Fruit fly (Drosophila melanogaster): ENCODE results near the gene Rab11.

Rab11 gene

dm6 chr3R:21111964-21112740, 944 bp downstream of the Rab11 start (continued):
- TF ChIP-seq CG2678 (tag; optimal IDR thresholded peaks at IDR 0.05) (peak; percentile 63), tgo (GFP tag; IDR thresholded peaks at IDR 0.05) (peak; percentile 24; the same call in 1 of the 3 replicates), PHDP (tag; optimal IDR thresholded peaks at IDR 0.05) (peak; percentile 61), dmrt99B (tag; optimal IDR thresholded peaks at IDR 0.05) (peak; percentile 68), Nf-YB (GFP tag; optimal IDR thresholded peaks at IDR 0.05) (peak; percentile 14), salm (tag; optimal IDR thresholded peaks at IDR 0.05) (peak; percentile 38), h (optimal IDR thresholded peaks at IDR 0.05) (no peak), al (GFP tag; IDR thresholded peaks at IDR 0.05) (no peak), CG18262 (tag; optimal IDR thresholded peaks at IDR 0.05) (peak; percentile 14), ind (GFP tag; optimal IDR thresholded peaks at IDR 0.05) (peak; percentile 36), HmgZ (tag; optimal IDR thresholded peaks at IDR 0.05) (no peak), Lpt (GFP tag; optimal IDR thresholded peaks at IDR 0.05) (no peak), CG8924 (tag; optimal IDR thresholded peaks at IDR 0.05) (peak; percentile 5), dpn (GFP tag; optimal IDR thresholded peaks at IDR 0.05) (peak in 1 of 2 experiments; percentile 25), CG12155 (GFP tag; optimal IDR thresholded peaks at IDR 0.05) (peak; percentile 31), Hmr (GFP tag; optimal IDR thresholded peaks at IDR 0.05) (peak; percentile 58), CG4360 (GFP tag; IDR thresholded peaks at IDR 0.05) (peak; percentile 88), tin (GFP tag; optimal IDR thresholded peaks at IDR 0.05) (peak; percentile 22), Asciz (GFP tag; optimal IDR thresholded peaks at IDR 0.05) (peak; percentile 38), E2f2 (GFP tag; IDR thresholded peaks at IDR 0.05) (no peak; the same call in 1 of the 2 replicates), CG4424 (GFP tag; optimal IDR thresholded peaks at IDR 0.05) (peak; percentile 39), Fer1 (GFP tag; optimal IDR thresholded peaks at IDR 0.05) (peak; percentile 37), CG31365 (tag; optimal IDR thresholded peaks at IDR 0.05) (peak; percentile 79), CG12391 (tag; optimal IDR thresholded peaks at IDR 0.05) (peak; percentile 38), ATbp (GFP tag; optimal IDR thresholded peaks at IDR 0.05) (peak; percentile 29), HHEX (GFP tag; optimal IDR thresholded peaks at IDR 0.05) (peak; percentile 47), Dfd (GFP tag; optimal IDR thresholded peaks at IDR 0.05) (no peak), CG10366 (GFP tag; IDR thresholded peaks at IDR 0.05) (peak; percentile 15; the same call in 1 of the 2 replicates), Lim3 (GFP tag; IDR thresholded peaks at IDR 0.05) (no peak), CG1602 (GFP tag; optimal IDR thresholded peaks at IDR 0.05) (peak; percentile 28), pros (GFP tag; optimal IDR thresholded peaks at IDR 0.05) (peak; percentile 25), CTCF (GFP tag; optimal IDR thresholded peaks at IDR 0.05) (peak; percentile 15), nerfin-1 (tag; optimal IDR thresholded peaks at IDR 0.05) (peak; percentile 64), CG17802 (tag; optimal IDR thresholded peaks at IDR 0.05) (no peak), az2 (GFP tag; optimal IDR thresholded peaks at IDR 0.05) (peak; percentile 34), CG32772 (GFP tag; IDR thresholded peaks at IDR 0.05) (0 out of 2 replicates have a peak, but pooled peaks have one; percentile 30), D (optimal IDR thresholded peaks at IDR 0.05) (no peak), D (GFP tag; optimal IDR thresholded peaks at IDR 0.05) (peak; percentile 5), CG13775 (GFP tag; optimal IDR thresholded peaks at IDR 0.05) (peak; percentile 9), Usf (GFP tag; optimal IDR thresholded peaks at IDR 0.05) (no peak), CG17568 (GFP tag; optimal IDR thresholded peaks at IDR 0.05) (peak; percentile 44), grau (tag; optimal IDR thresholded peaks at IDR 0.05) (peak; percentile 57), Ets65A (GFP tag) (peak; percentile 93), Med (GFP tag) (peak; percentile 75), klu (GFP tag; IDR thresholded peaks at IDR 0.05) (no peak), gsb (GFP tag; IDR thresholded peaks at IDR 0.05) (no peak), CG42726 (GFP tag; IDR thresholded peaks at IDR 0.05; ENCODE audit: partially characterized antibody) (0 out of 2 replicates have a peak, but pooled peaks have one; percentile 24), Dip3 (GFP tag; optimal IDR thresholded peaks at IDR 0.05) (peak; percentile 17), CG12219 (GFP tag; optimal IDR thresholded peaks at IDR 0.05) (peak; percentile 58)

Data from whole organism, embryonic.